Worm (Caenorhabditis elegans): ENCODE measurements around the gene F18E3.13.

DNA sequence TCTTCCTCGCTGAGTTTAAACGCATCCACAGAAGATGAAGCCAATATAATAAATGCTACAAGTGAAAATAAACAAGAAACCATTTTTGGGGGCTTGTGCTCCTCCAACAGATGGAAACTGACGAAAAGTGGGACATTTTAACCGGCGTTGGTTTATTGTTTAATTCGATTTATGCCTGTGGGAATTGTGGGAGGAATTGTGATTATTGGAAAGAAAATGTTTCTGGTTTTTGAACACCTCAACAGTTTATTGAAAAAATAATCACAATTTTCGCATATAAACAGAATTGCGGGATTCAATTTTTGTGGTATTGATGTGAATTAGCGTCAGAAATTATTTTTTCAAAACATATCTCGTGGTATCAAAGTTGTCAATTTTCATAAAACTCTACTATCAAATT is 38.3 kb downstream of the F18E3.13 start, which contains the start of gene try-8:
- TF ChIP-seq nhr-76 (tag; optimal IDR thresholded peaks at IDR 0.05), result no peak
- no peak for TF ChIP-seq skn-1 (tag; optimal IDR thresholded peaks at IDR 0.05)
- no peak for TF ChIP-seq nhr-237 (tag; optimal IDR thresholded peaks at IDR 0.05)
- no peak for TF ChIP-seq nhr-28 (tag; optimal IDR thresholded peaks at IDR 0.05)
- no peak for TF ChIP-seq mdl-1 (tag; optimal IDR thresholded peaks at IDR 0.05)
- no peak for TF ChIP-seq ztf-11 (tag; optimal IDR thresholded peaks at IDR 0.05)
- TF ChIP-seq nhr-12 (tag; optimal IDR thresholded peaks at IDR 0.05), result no peak
- TF ChIP-seq unc-62 (GFP tag; optimal IDR thresholded peaks at IDR 0.05), result no peak
- no peak for TF ChIP-seq nhr-11 (tag; optimal IDR thresholded peaks at IDR 0.05)
- TF ChIP-seq ama-1 (optimal IDR thresholded peaks at IDR 0.05), result no peak

Data from whole organism, L3 larva.